Fruit fly (Drosophila melanogaster) whole organism, pupa: ENCODE data around the gene CG42795.
A peak's percentile ranks its signal among the peaks of the same experiment; 100 is the strongest.

Source experiments
- CG10348 ChIP-seq: fragments of 200-800 bp; sonication (Bioruptor generic); IDR thresholded peaks from 2 replicates; pipeline ENCODE4 v1.3.6; 2022; ENCODE audit warnings: missing biosample characterization, missing genetic modification characterization
- CG12605 ChIP-seq: fragments of 200-800 bp; sonication (Bioruptor generic); IDR thresholded peaks from 2 replicates; pipeline ENCODE4 v1.3.6; 2022; ENCODE audit warnings: missing biosample characterization, missing genetic modification characterization
- CG13204 ChIP-seq: fragments of 200-800 bp; sonication (Bioruptor generic); optimal IDR thresholded peaks from 2 replicates; lab custom pipeline; 2018; ENCODE audit warnings: missing biosample characterization, mild to moderate bottlenecking, missing genetic modification characterization, moderate library complexity
- CG14655 ChIP-seq: fragments of 200-800 bp; sonication (Bioruptor generic); optimal IDR thresholded peaks from 3 replicates; lab custom pipeline; 2017; ENCODE audit warnings: mild to moderate bottlenecking, missing biosample characterization, missing genetic modification reagents, missing genetic modification characterization
- CG15710 ChIP-seq: fragments of 200-800 bp; sonication (Bioruptor generic); optimal IDR thresholded peaks from 2 replicates; lab custom pipeline; 2018; ENCODE audit warnings: missing biosample characterization, mild to moderate bottlenecking, missing genetic modification characterization, moderate library complexity
- CG17806 ChIP-seq: fragments of 200-800 bp; sonication (Bioruptor generic); optimal IDR thresholded peaks from 2 replicates; lab custom pipeline; 2018; ENCODE audit warnings: missing biosample characterization, mild to moderate bottlenecking, missing genetic modification characterization, moderate library complexity
- CG32121 ChIP-seq: fragments of 200-800 bp; sonication (Bioruptor generic); IDR thresholded peaks from 2 replicates; pipeline ENCODE4 v1.3.6; 2022; ENCODE audit warnings: missing biosample characterization, missing genetic modification characterization
- CG34367 ChIP-seq: fragments of 200-800 bp; sonication (Bioruptor generic); optimal IDR thresholded peaks from 2 replicates; lab custom pipeline; 2018; ENCODE audit warnings: missing biosample characterization, mild to moderate bottlenecking, missing genetic modification characterization
- CG4496 ChIP-seq: fragments of 200-800 bp; sonication (Bioruptor generic); IDR thresholded peaks from 3 replicates; pipeline ENCODE4 v1.3.6; 2022; ENCODE audit warnings: missing biosample characterization, missing genetic modification characterization
- CG8159 ChIP-seq: fragments of 200-800 bp; sonication (Bioruptor generic); optimal IDR thresholded peaks from 3 replicates; lab custom pipeline; 2018; ENCODE audit warnings: missing biosample characterization, mild to moderate bottlenecking, missing genetic modification characterization, moderate library complexity
- CG8301 ChIP-seq: fragments of 200-800 bp; sonication (Bioruptor generic); optimal IDR thresholded peaks from 2 replicates; lab custom pipeline; 2018; ENCODE audit warnings: missing biosample characterization, mild to moderate bottlenecking, missing genetic modification characterization
- CG9948 ChIP-seq: fragments of 200-800 bp; sonication (Bioruptor generic); optimal IDR thresholded peaks from 2 replicates; lab custom pipeline; 2018; ENCODE audit warnings: missing biosample characterization, mild to moderate bottlenecking, missing genetic modification characterization, moderate library complexity
- D1 ChIP-seq: fragments of 200-800 bp; sonication (Bioruptor generic); optimal IDR thresholded peaks from 2 replicates; lab custom pipeline; 2018; ENCODE audit warnings: missing biosample characterization, mild to moderate bottlenecking, missing genetic modification characterization, moderate library complexity
- EcR ChIP-seq: fragments of 200-800 bp; sonication (Bioruptor generic); optimal IDR thresholded peaks from 3 replicates; lab custom pipeline; 2019; ENCODE audit warnings: missing biosample characterization, missing genetic modification characterization, mild to moderate bottlenecking, moderate library complexity, missing genetic modification reagents
- Ets98B ChIP-seq: fragments of 200-800 bp; sonication (Bioruptor generic); IDR thresholded peaks from 2 replicates; pipeline ENCODE4 v1.3.6; 2022; ENCODE audit warnings: missing biosample characterization, missing genetic modification characterization
- Pif1A ChIP-seq: fragments of 200-800 bp; sonication (Bioruptor generic); optimal IDR thresholded peaks from 3 replicates; lab custom pipeline; 2016; ENCODE audit warnings: missing biosample characterization, missing genetic modification characterization
- Pif1B ChIP-seq: fragments of 200-800 bp; sonication (Bioruptor generic); optimal IDR thresholded peaks from 3 replicates; lab custom pipeline; 2016; ENCODE audit warnings: missing biosample characterization, missing genetic modification characterization
- Snoo ChIP-seq: fragments of 200-800 bp; sonication (Bioruptor generic); optimal IDR thresholded peaks from 3 replicates; lab custom pipeline; 2017; ENCODE audit warnings: missing biosample characterization, mild to moderate bottlenecking, missing genetic modification characterization, inconsistent platforms
- fd96Ca ChIP-seq: fragments of 200-800 bp; sonication (Bioruptor generic); IDR thresholded peaks from 3 replicates; pipeline ENCODE4 v1.3.6; 2022; ENCODE audit warnings: missing biosample characterization, missing genetic modification characterization
- gl ChIP-seq: fragments of 200-800 bp; sonication (Bioruptor generic); optimal IDR thresholded peaks from 2 replicates; lab custom pipeline; 2018; ENCODE audit warnings: missing biosample characterization, mild to moderate bottlenecking, missing genetic modification characterization
- rn ChIP-seq: fragments of 200-800 bp; sonication (Bioruptor generic); IDR thresholded peaks from 2 replicates; pipeline ENCODE4 v1.3.6; 2022; ENCODE audit warnings: missing biosample characterization, missing genetic modification characterization

CG42795 gene

DNA sequence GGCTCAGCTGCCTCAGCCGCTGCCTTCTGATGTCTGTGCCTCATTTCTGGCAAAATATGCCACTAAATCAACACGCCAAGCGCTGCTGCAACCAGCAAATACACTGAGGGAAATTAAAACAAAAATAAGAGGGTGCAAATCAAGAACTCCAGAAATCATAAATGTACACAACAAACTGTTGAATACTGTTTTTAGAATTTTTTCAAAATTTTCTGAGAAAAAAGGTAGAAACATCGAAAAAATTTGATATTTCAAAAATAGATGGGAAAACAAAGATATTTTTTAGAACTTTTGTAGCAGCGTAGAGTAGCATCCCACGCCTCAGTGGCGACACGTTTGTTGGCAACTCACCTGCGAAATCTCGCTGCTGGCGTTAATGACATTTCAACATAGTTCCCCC is 47.2 kb downstream of the CG42795 start:
- TF ChIP-seq Pif1B (GFP tag; lab: Kevin White, UChicago) (no peak), D1 (no peak), EcR (no peak), Ets98B (GFP tag; lab: Robert Waterston, UW) (peak; percentile 46; the same call in 1 of the 2 replicates), CG8301 (tag; lab: Kevin White, UChicago) (peak; percentile 19), CG4496 (GFP tag; lab: Robert Waterston, UW) (peak; percentile 63; the same call in 1 of the 3 replicates), CG8159 (tag; lab: Kevin White, UChicago) (no peak), CG32121 (GFP tag; lab: Robert Waterston, UW) (peak; percentile 74), CG17806 (tag; lab: Kevin White, UChicago) (no peak), CG13204 (GFP tag; lab: Kevin White, UChicago) (no peak), CG12605 (GFP tag; lab: Robert Waterston, UW) (no peak), CG10348 (GFP tag; lab: Robert Waterston, UW) (no peak), fd96Ca (GFP tag; lab: Robert Waterston, UW) (peak; percentile 58; the same call in 1 of the 3 replicates), Pif1A (GFP tag; lab: Kevin White, UChicago) (no peak)

DNA sequence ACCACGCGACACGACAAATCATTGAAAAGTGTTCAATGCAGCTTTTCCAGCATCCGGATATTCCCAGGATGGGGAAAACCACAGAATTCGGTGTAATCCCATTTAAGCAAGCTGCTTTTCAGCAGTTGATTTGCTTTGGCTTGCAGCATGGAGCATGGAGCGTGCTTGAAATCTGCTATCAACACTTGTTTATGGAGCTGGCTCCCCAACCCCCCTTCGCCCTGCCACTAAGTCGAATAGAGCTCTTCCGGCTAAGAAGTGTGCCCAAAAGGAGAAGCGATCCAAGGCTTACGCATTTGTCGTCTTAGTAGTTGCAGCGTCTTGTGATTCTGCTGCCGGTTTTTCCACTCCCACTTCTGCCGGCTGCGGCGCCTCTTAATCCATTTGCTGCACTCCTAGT is 48.8 kb downstream of the CG42795 start:
- no peak for TF ChIP-seq EcR
- no peak for TF ChIP-seq CG17806 (tag; lab: Kevin White, UChicago)
- no peak for TF ChIP-seq Ets98B (GFP tag; lab: Robert Waterston, UW)
- TF ChIP-seq D1: no peak
- TF ChIP-seq Pif1B (GFP tag; lab: Kevin White, UChicago): no peak
- no peak for TF ChIP-seq Pif1A (GFP tag; lab: Kevin White, UChicago)
- TF ChIP-seq CG32121 (GFP tag; lab: Robert Waterston, UW): no peak
- TF ChIP-seq CG34367 (tag; lab: Kevin White, UChicago): no peak
- TF ChIP-seq CG9948 (tag; lab: Kevin White, UChicago): no peak

DNA sequence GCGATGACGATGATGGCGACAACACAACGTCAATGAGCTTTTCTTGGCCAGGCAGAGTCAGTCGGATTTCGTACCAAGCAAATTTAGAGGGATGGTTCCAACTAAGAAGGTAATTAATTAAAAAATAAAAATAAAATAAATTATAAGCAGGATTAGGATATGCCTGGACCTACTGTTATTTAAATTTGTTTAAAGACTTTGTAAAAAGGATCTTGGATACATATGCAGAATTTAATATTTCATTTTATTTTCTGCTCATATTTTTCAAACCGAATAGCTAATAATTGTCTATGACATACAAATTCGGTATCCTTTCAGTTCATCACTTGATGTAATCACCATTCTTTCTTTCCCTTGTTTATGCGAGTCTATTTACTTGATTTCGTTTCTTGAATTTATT is 49.3 kb downstream of the CG42795 start:
- no peak for TF ChIP-seq CG13204 (GFP tag; lab: Kevin White, UChicago)
- TF ChIP-seq Pif1A (GFP tag; lab: Kevin White, UChicago): no peak
- TF ChIP-seq D1: no peak
- TF ChIP-seq CG9948 (tag; lab: Kevin White, UChicago): no peak
- no peak for TF ChIP-seq CG8301 (tag; lab: Kevin White, UChicago)
- no peak for TF ChIP-seq CG34367 (tag; lab: Kevin White, UChicago)
- TF ChIP-seq EcR: no peak
- no peak for TF ChIP-seq CG8159 (tag; lab: Kevin White, UChicago)
- no peak for TF ChIP-seq gl (tag; lab: Kevin White, UChicago)
- no peak for TF ChIP-seq CG14655

DNA sequence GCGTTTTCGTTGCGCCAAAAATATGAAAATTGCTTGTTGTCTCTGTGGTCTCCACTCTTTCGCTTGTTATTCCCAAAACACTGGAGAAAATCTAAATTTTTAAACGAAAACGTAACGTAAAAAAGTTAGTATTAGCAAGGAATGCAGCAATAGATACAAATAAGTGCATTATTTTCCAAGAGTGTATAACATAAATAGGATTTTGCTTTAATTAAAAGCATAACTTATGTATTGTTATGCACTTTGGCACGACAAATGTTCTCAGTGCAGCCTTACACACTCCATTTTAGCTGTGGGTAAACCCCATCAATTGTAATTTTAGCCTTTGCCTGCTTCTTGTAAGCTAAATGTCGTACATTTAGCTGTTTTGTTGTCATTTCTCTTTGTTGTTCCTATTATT is 50.5 kb downstream of the CG42795 start:
- no peak for TF ChIP-seq CG12605 (GFP tag; lab: Robert Waterston, UW)
- no peak for TF ChIP-seq EcR
- TF ChIP-seq CG10348 (GFP tag; lab: Robert Waterston, UW): no peak
- peak; percentile 42; the same call in 1 of the 3 replicates for TF ChIP-seq CG4496 (GFP tag; lab: Robert Waterston, UW)
- no peak for TF ChIP-seq CG15710 (tag; lab: Kevin White, UChicago)
- no peak for TF ChIP-seq CG34367 (tag; lab: Kevin White, UChicago)
- no peak for TF ChIP-seq CG13204 (GFP tag; lab: Kevin White, UChicago)
- no peak for TF ChIP-seq Pif1A (GFP tag; lab: Kevin White, UChicago)
- TF ChIP-seq D1: no peak
- peak; percentile 30 for TF ChIP-seq CG8159 (tag; lab: Kevin White, UChicago)
- no peak for TF ChIP-seq Snoo (tag; lab: Kevin White, UChicago)
- peak; percentile 11 for TF ChIP-seq CG17806 (tag; lab: Kevin White, UChicago)
- TF ChIP-seq CG14655: peak; percentile 37
- TF ChIP-seq CG8301 (tag; lab: Kevin White, UChicago): peak; percentile 48
- TF ChIP-seq rn (GFP tag; lab: Robert Waterston, UW): no peak
- no peak for TF ChIP-seq fd96Ca (GFP tag; lab: Robert Waterston, UW)
- TF ChIP-seq Pif1B (GFP tag; lab: Kevin White, UChicago): no peak
- no peak for TF ChIP-seq CG32121 (GFP tag; lab: Robert Waterston, UW)
- 0 out of 2 replicates have a peak, but pooled peaks have one; percentile 12 for TF ChIP-seq Ets98B (GFP tag; lab: Robert Waterston, UW)
- TF ChIP-seq gl (tag; lab: Kevin White, UChicago): no peak

DNA sequence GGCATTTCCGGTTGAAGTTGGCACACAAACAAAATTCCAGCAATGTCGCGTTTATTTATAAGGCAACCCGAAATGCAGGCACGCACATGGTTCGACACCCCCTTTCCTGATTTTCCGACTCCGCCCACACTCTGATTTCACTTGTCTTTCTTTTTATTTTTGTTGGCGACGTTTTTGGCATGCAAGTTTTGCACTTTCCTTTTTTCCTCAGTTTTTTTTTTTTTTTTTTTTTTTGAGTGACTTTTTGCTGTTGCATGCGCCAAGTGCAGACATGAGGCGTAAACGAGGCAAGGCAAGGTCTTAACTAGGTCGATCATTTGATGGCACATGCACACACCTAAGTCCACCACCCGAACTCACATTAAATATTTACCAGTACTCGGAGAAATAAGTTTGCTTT is 56.6 kb downstream of the CG42795 start:
- TF ChIP-seq Snoo (tag; lab: Kevin White, UChicago) (no peak), CG12605 (GFP tag; lab: Robert Waterston, UW) (peak; percentile 76), CG8159 (tag; lab: Kevin White, UChicago) (no peak), CG34367 (tag; lab: Kevin White, UChicago) (no peak), Pif1B (GFP tag; lab: Kevin White, UChicago) (no peak), fd96Ca (GFP tag; lab: Robert Waterston, UW) (peak; percentile 49; the same call in 2 of the 3 replicates), CG17806 (tag; lab: Kevin White, UChicago) (no peak), rn (GFP tag; lab: Robert Waterston, UW) (0 out of 2 replicates have a peak, but pooled peaks have one; percentile 8), CG8301 (tag; lab: Kevin White, UChicago) (no peak), CG10348 (GFP tag; lab: Robert Waterston, UW) (no peak), CG4496 (GFP tag; lab: Robert Waterston, UW) (peak; percentile 78), CG32121 (GFP tag; lab: Robert Waterston, UW) (peak; percentile 84), CG9948 (tag; lab: Kevin White, UChicago) (no peak), gl (tag; lab: Kevin White, UChicago) (no peak), CG13204 (GFP tag; lab: Kevin White, UChicago) (no peak), Pif1A (GFP tag; lab: Kevin White, UChicago) (peak; percentile 30), Ets98B (GFP tag; lab: Robert Waterston, UW) (peak; percentile 81)
